Worm (Caenorhabditis elegans): Measurements from ENCODE around the gene T24E12.11.

Gene T24E12.11

ce11 chrII:3736893-3737375 is 42.4 kb downstream of the T24E12.11 start, which contains the start of gene F12E12.6:
Gene F12E12.6 (minus strand): TSS chrII:3736943.
- TF ChIP-seq nhr-84 (tag; optimal IDR thresholded peaks at IDR 0.05) (no peak), grh-1 (GFP tag; IDR thresholded peaks at IDR 0.05) (no peak), fkh-4 (tag; optimal IDR thresholded peaks at IDR 0.05; ENCODE audit: borderline replicate concordance) (no peak), lir-3 (tag; optimal IDR thresholded peaks at IDR 0.05; ENCODE audit: poor library complexity) (no peak), nhr-11 (tag; optimal IDR thresholded peaks at IDR 0.05) (no peak)

ce11 chrII:3731723-3732122 is 47.6 kb downstream of the T24E12.11 start, which contains the start of the genes sdz-12 and bath-31:
Gene sdz-12 (minus strand): TSS chrII:3731823.
Gene bath-31 (plus strand): TSS chrII:3731973.
- TF ChIP-seq sptf-1 (tag; optimal IDR thresholded peaks at IDR 0.05) = no peak
- TF ChIP-seq lir-3 (tag; optimal IDR thresholded peaks at IDR 0.05; ENCODE audit: poor library complexity) = no peak
- no peak for TF ChIP-seq snu-23 (GFP tag; optimal IDR thresholded peaks at IDR 0.05)
- TF ChIP-seq nhr-28 (tag; optimal IDR thresholded peaks at IDR 0.05) = no peak
- TF ChIP-seq ceh-82 (tag; optimal IDR thresholded peaks at IDR 0.05) = no peak
- TF ChIP-seq pax-3 (tag; optimal IDR thresholded peaks at IDR 0.05) = no peak
- TF ChIP-seq rnt-1 (tag; optimal IDR thresholded peaks at IDR 0.05) = no peak
- TF ChIP-seq nhr-90 (tag; optimal IDR thresholded peaks at IDR 0.05; ENCODE audit: poor library complexity) = no peak
- TF ChIP-seq nhr-85 (tag) = no peak
- no peak for TF ChIP-seq isw-1 (GFP tag; IDR thresholded peaks at IDR 0.05)
- no peak for TF ChIP-seq ztf-4 (tag; optimal IDR thresholded peaks at IDR 0.05)
- TF ChIP-seq ceh-8 (GFP tag; optimal IDR thresholded peaks at IDR 0.05) = no peak
- no peak for TF ChIP-seq unc-98 (GFP tag; IDR thresholded peaks at IDR 0.05)
